Fruit fly (Drosophila melanogaster): ENCODE results near the gene CG11151.

CG11151 gene

DNA sequence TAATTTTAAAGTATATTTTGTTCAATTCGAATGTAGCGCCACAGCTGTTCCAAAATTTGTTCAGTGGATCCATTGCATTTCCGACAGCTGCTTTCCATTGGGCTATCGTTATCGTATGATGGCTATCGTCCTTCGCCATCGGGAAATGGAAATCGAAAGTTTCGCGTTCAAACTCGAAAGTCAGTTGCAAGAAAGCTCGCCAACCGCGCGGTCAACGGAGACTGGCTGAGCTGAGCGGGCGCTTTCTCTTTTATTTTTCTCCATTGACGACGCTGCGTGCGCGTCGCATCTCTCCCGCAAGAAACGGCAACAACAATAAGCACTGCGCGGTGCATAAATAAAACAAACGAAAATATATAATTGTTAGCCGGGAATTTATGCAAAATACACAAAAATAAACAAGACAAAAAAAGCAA, 44.0 kb downstream of the CG11151 start, which contains the start of gene inaE (continued):
- TF ChIP-seq CG7745 (tag; optimal IDR thresholded peaks at IDR 0.05), result no peak
- TF ChIP-seq CG18011 (GFP tag; optimal IDR thresholded peaks at IDR 0.05), result no peak
- TF ChIP-seq lab (GFP tag; optimal IDR thresholded peaks at IDR 0.05), result peak; percentile 39
- no peak for TF ChIP-seq CG3065 (GFP tag; optimal IDR thresholded peaks at IDR 0.05)
- TF ChIP-seq Nf-YB (GFP tag; optimal IDR thresholded peaks at IDR 0.05), result no peak
- TF ChIP-seq Lpt (GFP tag; optimal IDR thresholded peaks at IDR 0.05), result no peak
- TF ChIP-seq CG10366 (GFP tag; IDR thresholded peaks at IDR 0.05), result no peak
- TF ChIP-seq kni (GFP tag; optimal IDR thresholded peaks at IDR 0.05), result no peak
- no peak for TF ChIP-seq CG12219 (GFP tag; optimal IDR thresholded peaks at IDR 0.05)
- TF ChIP-seq vnd (GFP tag; IDR thresholded peaks at IDR 0.05; ENCODE audit: partially characterized antibody), result peak; percentile 53; the same call in 1 of the 3 replicates
- TF ChIP-seq Camta (GFP tag; optimal IDR thresholded peaks at IDR 0.05), result no peak
- no peak for TF ChIP-seq CG10267 (tag; optimal IDR thresholded peaks at IDR 0.05)
- TF ChIP-seq Dip3 (GFP tag; optimal IDR thresholded peaks at IDR 0.05), result no peak
- no peak for TF ChIP-seq CG30431 (GFP tag; optimal IDR thresholded peaks at IDR 0.05)
- no peak for TF ChIP-seq CG6683 (GFP tag; optimal IDR thresholded peaks at IDR 0.05)
- no peak for TF ChIP-seq bowl (GFP tag; IDR thresholded peaks at IDR 0.05)
- TF ChIP-seq CG14441 (GFP tag; IDR thresholded peaks at IDR 0.05), result no peak
- no peak for TF ChIP-seq CG9437 (GFP tag; optimal IDR thresholded peaks at IDR 0.05)
- no peak for TF ChIP-seq CG18764 (GFP tag; optimal IDR thresholded peaks at IDR 0.05)
- TF ChIP-seq CG30020 (tag; optimal IDR thresholded peaks at IDR 0.05), result peak; percentile 72
- no peak for TF ChIP-seq HLHmδ (GFP tag; optimal IDR thresholded peaks at IDR 0.05)
- TF ChIP-seq CG6272 (GFP tag; IDR thresholded peaks at IDR 0.05), result no peak
- TF ChIP-seq Hand (GFP tag; optimal IDR thresholded peaks at IDR 0.05), result peak; percentile 38
- peak; percentile 6 for TF ChIP-seq CG11723 (GFP tag; optimal IDR thresholded peaks at IDR 0.05)
- TF ChIP-seq Deaf1 (tag; optimal IDR thresholded peaks at IDR 0.05), result peak; percentile 10
- TF ChIP-seq tgo (GFP tag; IDR thresholded peaks at IDR 0.05), result no peak
- TF ChIP-seq z (GFP tag; IDR thresholded peaks at IDR 0.05), result no peak
- TF ChIP-seq ERR (GFP tag; optimal IDR thresholded peaks at IDR 0.05), result no peak
- no peak for TF ChIP-seq Oaz (GFP tag; IDR thresholded peaks at IDR 0.05)
- no peak for TF ChIP-seq Sox102F (GFP tag; optimal IDR thresholded peaks at IDR 0.05)
- TF ChIP-seq dm (GFP tag; optimal IDR thresholded peaks at IDR 0.05), result no peak
- TF ChIP-seq CG13894 (tag; optimal IDR thresholded peaks at IDR 0.05), result no peak
- TF ChIP-seq ems (GFP tag; optimal IDR thresholded peaks at IDR 0.05), result no peak
- TF ChIP-seq jigr1 (GFP tag; IDR thresholded peaks at IDR 0.05), result no peak
- peak; percentile 22 to 91 for TF ChIP-seq crp (GFP tag; optimal IDR thresholded peaks at IDR 0.05)
- TF ChIP-seq CG4617 (GFP tag; optimal IDR thresholded peaks at IDR 0.05; ENCODE audit: borderline replicate concordance), result no peak
- TF ChIP-seq CG12155 (GFP tag; optimal IDR thresholded peaks at IDR 0.05), result no peak
- TF ChIP-seq CG1832 (GFP tag; optimal IDR thresholded peaks at IDR 0.05), result no peak
- TF ChIP-seq kah (GFP tag; optimal IDR thresholded peaks at IDR 0.05), result no peak
- no peak for TF ChIP-seq CG9932 (GFP tag; IDR thresholded peaks at IDR 0.05)
- no peak for TF ChIP-seq CG18262 (tag; optimal IDR thresholded peaks at IDR 0.05)
- no peak for TF ChIP-seq emc (GFP tag; optimal IDR thresholded peaks at IDR 0.05)
- no peak for TF ChIP-seq bsh (GFP tag; optimal IDR thresholded peaks at IDR 0.05)
- no peak for TF ChIP-seq CG13123 (GFP tag; optimal IDR thresholded peaks at IDR 0.05)
- TF ChIP-seq CG10274 (GFP tag; optimal IDR thresholded peaks at IDR 0.05), result no peak
- no peak for TF ChIP-seq fd102C (GFP tag; optimal IDR thresholded peaks at IDR 0.05)
- TF ChIP-seq nerfin-1 (tag; optimal IDR thresholded peaks at IDR 0.05), result no peak
- TF ChIP-seq CG42726 (GFP tag; IDR thresholded peaks at IDR 0.05; ENCODE audit: partially characterized antibody), result no peak
- no peak for TF ChIP-seq dmrt11E (tag; optimal IDR thresholded peaks at IDR 0.05)
- TF ChIP-seq Doc3 (GFP tag; IDR thresholded peaks at IDR 0.05; ENCODE audit: partially characterized antibody), result no peak
- TF ChIP-seq CG12744 (GFP tag; optimal IDR thresholded peaks at IDR 0.05), result peak; percentile 16
